Worm (Caenorhabditis elegans) whole organism, L4/young adult: ENCODE results near the gene T14G10.8.

Experiments used
- W03F9.2 ChIP-seq: fragments of 150-350 bp; optimal IDR thresholded peaks from 2 replicates; lab custom pipeline; 2014; ENCODE audit warnings: missing biosample characterization, missing genetic modification characterization
- dao-5 ChIP-seq: sonication (generic microtip); optimal IDR thresholded peaks from 2 replicates; lab custom pipeline; 2016; ENCODE audit warnings: missing genotype, missing genetic modification characterization, moderate library complexity, missing compliant biosample characterization
- him-1 ChIP-seq: sonication (generic microtip); optimal IDR thresholded peaks from 2 replicates; lab custom pipeline; 2016; ENCODE audit warnings: missing genotype, missing genetic modification reagents, missing genetic modification characterization, missing compliant biosample characterization

DNA sequence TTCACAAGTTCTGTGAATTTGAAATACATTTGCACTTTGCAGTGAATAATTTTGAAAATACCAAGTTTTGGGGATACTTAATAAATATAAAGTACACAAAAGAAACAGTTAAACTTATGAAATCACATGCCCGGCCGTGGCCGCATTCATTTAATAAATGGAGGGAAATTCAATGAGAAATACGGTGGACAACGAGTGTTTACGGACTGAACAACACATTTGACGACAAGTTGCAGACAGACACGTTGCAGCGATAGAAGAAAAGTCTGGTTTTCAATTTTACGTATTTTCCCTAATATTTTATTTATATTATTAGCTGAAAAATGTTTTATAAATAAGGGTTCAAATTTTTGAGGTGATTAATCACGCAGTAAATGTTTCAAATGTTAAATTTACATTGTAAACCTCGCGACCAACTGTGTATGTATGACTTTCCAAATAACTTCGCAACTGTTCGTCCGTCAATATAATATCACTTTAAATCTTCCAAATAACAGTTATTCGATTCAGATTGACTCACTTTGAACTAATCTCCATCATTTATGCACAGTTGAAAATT lies 4.7 kb upstream of the T14G10.8 start, which contains the start of gene copg-1:
- TF ChIP-seq W03F9.2 (tag; lab: Kevin White, UChicago) = peak; percentile 63
- TF ChIP-seq dao-5 (tag; lab: Kevin White, UChicago) = no peak
- TF ChIP-seq him-1 = peak; percentile 7
